Worm (Caenorhabditis elegans) whole organism, L4/young adult: ENCODE measurements around the gene toca-2.

ENCODE experiments used
- W03F9.2 ChIP-seq: fragments of 150-350 bp; optimal IDR thresholded peaks from 2 replicates; lab custom pipeline; 2014; ENCODE audit warnings: missing biosample characterization, missing genetic modification characterization
- dao-5 ChIP-seq: sonication (generic microtip); optimal IDR thresholded peaks from 2 replicates; lab custom pipeline; 2016; ENCODE audit warnings: missing genotype, missing genetic modification characterization, moderate library complexity, missing compliant biosample characterization
- him-1 ChIP-seq: sonication (generic microtip); optimal IDR thresholded peaks from 2 replicates; lab custom pipeline; 2016; ENCODE audit warnings: missing genotype, missing genetic modification reagents, missing genetic modification characterization, missing compliant biosample characterization

DNA sequence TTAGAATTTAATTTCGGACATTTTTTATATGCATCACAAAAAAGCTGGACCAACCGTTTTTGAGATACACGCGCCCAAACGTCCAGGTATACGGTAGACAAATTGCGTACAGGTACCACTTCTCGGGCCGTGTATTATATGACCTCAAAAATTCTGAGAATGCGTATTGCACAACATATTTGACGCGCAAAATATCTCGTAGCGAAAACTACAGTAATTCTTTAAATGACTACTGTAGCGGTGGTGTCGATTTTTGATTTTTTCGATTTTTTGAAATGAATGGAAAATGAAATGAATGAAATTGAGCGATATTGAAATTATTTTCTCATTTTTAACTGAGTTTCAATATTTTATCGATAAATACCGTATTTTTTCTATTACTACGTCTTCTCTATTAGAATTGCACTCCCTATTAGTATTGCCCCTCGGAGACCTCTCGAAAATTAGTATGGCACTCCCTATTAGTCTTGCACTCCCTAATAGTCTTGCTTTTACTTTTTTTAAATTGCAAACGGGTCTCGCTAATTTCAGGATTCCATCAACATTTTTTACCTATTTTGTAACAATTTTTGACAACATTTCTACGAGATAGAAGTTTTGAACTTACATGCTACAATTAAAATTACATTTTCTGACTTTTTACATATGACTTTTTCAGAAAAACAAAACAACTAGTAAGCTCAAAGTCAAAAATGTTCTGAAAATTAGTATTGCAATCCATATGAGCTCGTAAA lies 23.8 kb downstream of the toca-2 start:
- TF ChIP-seq him-1 (tag; lab: Kevin White, UChicago): no peak
- TF ChIP-seq W03F9.2: no peak
- no peak for TF ChIP-seq dao-5
